Fruit fly (Drosophila melanogaster): ENCODE data around the gene bab2.

DNA sequence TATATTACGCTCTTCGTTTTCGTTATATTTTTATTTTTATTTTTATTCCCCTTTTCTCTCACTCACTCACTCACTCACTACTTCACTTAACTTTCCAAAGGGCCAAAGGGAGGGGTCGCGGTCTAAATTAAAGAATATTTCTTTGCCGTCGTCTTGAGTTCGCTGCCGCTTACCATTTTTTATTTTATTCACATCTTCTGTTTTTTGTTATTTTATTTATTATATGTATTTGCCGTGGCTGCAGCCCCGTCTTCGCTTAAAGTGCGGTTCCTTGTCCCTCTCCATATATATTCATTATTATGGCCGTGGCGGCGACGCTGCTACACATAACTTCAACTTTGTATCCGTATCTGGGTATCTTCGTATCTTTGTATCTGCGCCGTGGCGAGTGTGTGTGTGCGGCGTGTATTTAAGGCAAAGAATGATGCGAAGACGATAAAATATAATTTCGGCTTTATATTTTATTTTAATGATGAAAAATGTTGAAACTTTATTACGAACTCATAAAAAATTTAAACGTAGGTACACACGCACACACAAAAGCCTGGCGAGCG is 86.0 kb downstream of the bab2 start:
- TF ChIP-seq Gug (GFP tag; IDR thresholded peaks at IDR 0.05), result no peak
- TF ChIP-seq topi (GFP tag; optimal IDR thresholded peaks at IDR 0.05), result no peak
- no peak for TF ChIP-seq Met (GFP tag; optimal IDR thresholded peaks at IDR 0.05)
- no peak for TF ChIP-seq net (GFP tag; optimal IDR thresholded peaks at IDR 0.05)
- TF ChIP-seq achi (GFP tag; optimal IDR thresholded peaks at IDR 0.05), result peak; percentile 5
- TF ChIP-seq Lpt (GFP tag; optimal IDR thresholded peaks at IDR 0.05), result no peak
- no peak for TF ChIP-seq CG8119 (GFP tag; IDR thresholded peaks at IDR 0.05)
